Worm (Caenorhabditis elegans): ENCODE results near the gene glb-32.

glb-32 gene

ce11 chrV:5113654-5114053 lies 24.3 kb upstream of the glb-32 start, which contains the start of gene C04F5.8:
TSS of gene C04F5.8 (minus strand) at chrV:5113754.
- no peak for TF ChIP-seq pes-1 (GFP tag; IDR thresholded peaks at IDR 0.05)
- no peak for TF ChIP-seq ets-7 (tag; optimal IDR thresholded peaks at IDR 0.05)
- TF ChIP-seq tbx-37 (GFP tag; conservative IDR thresholded peaks at IDR 0.05), result no peak
- TF ChIP-seq ceh-13 (GFP tag; optimal IDR thresholded peaks at IDR 0.05), result no peak
- no peak for TF ChIP-seq B0310.2 (tag; optimal IDR thresholded peaks at IDR 0.05)
- TF ChIP-seq hnd-1 (tag; optimal IDR thresholded peaks at IDR 0.05), result no peak
- no peak for TF ChIP-seq ama-1 (optimal IDR thresholded peaks at IDR 0.05)
- no peak for TF ChIP-seq hmbx-1 (tag; optimal IDR thresholded peaks at IDR 0.05)
- no peak for TF ChIP-seq F13C5.2 (tag; optimal IDR thresholded peaks at IDR 0.05)
- no peak for TF ChIP-seq flt-1 (GFP tag; IDR thresholded peaks at IDR 0.05)
- TF ChIP-seq tbx-11 (GFP tag; IDR thresholded peaks at IDR 0.05), result no peak
- TF ChIP-seq tra-4 (tag; optimal IDR thresholded peaks at IDR 0.05), result no peak

DNA sequence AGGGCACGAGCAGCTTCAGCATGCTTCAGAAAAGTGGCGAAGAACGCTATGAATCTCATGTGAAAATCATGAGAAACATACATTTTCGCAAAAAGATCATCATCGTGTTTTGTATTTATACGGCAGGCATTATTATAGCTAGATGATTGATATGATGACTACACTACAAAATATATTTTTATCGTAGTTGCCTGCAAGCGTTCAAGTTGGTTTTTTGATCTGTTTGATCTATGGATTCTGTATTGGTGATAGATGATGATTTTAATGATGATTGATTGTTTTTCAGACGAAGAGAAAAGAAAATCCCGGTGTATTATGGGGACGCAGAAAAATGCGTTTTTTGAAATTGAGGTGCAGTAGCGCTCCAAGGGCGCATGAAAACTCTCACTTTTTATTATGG lies 21.3 kb upstream of the glb-32 start, which contains the start of gene ugt-63:
Gene ugt-63 (minus strand): TSS at position 89 of the 400 bp plus-strand sequence.
- TF ChIP-seq aly-1 (tag; optimal IDR thresholded peaks at IDR 0.05), result no peak

DNA sequence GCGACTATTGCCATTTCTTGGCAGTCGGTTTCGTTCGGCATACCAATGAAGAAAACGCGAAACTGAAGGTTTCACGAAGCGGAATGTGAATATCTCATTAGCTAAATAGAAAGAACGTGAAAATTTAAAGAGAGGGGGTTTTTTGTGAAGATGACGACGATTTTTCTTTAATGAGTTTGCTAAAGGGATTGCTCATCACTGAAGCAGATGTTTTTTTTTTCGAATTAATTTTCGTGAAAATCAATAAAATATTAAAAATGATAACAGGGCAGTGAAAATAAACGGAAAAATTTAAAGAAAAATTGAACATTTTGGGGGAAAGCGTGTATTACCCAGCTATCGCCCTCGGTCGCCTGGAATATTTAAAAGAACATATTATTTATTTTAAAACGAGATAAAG lies 18.5 kb upstream of the glb-32 start, which contains the start of gene srab-3:
Gene srab-3 (minus strand): TSS at position 101 of the 400 bp plus-strand sequence.
- TF ChIP-seq hmg-4 (GFP tag; optimal IDR thresholded peaks at IDR 0.05), result no peak
- TF ChIP-seq ets-7 (tag; optimal IDR thresholded peaks at IDR 0.05), result no peak
- no peak for TF ChIP-seq ceh-36 (tag; optimal IDR thresholded peaks at IDR 0.05)
- TF ChIP-seq B0310.2 (tag; optimal IDR thresholded peaks at IDR 0.05), result no peak
- no peak for TF ChIP-seq tbx-37 (GFP tag; conservative IDR thresholded peaks at IDR 0.05)
- no peak for TF ChIP-seq sea-1 (GFP tag; conservative IDR thresholded peaks at IDR 0.05)
- TF ChIP-seq scrt-1 (GFP tag; IDR thresholded peaks at IDR 0.05), result no peak
- no peak for TF ChIP-seq hmbx-1 (tag; optimal IDR thresholded peaks at IDR 0.05)
- no peak for TF ChIP-seq flt-1 (GFP tag; IDR thresholded peaks at IDR 0.05)
- TF ChIP-seq ceh-13 (GFP tag; optimal IDR thresholded peaks at IDR 0.05), result no peak
- TF ChIP-seq aly-1 (tag; optimal IDR thresholded peaks at IDR 0.05), result no peak

DNA sequence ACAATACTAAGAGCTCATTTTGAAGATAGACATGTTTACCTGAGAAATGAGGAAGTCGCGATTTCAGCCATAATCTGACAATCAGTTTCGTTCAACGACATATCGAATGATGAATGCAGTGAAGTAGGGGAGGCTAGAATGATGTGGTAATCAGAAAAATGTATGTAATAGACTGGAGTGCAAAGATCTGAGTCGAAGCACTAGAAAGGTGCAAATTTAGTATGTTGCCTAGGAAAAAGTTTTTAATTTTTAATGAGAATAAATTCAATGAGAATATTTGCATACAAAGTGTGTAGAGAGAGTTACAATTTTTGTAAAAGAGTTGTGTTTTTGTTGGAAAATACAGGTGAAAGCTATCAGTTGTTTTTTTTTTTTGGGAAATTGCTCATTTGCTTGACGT lies 15.6 kb upstream of the glb-32 start, which contains the start of gene srab-2:
Gene srab-2 (minus strand): TSS at position 101 of the 400 bp plus-strand sequence.
- no peak for TF ChIP-seq scrt-1 (GFP tag; IDR thresholded peaks at IDR 0.05)

DNA sequence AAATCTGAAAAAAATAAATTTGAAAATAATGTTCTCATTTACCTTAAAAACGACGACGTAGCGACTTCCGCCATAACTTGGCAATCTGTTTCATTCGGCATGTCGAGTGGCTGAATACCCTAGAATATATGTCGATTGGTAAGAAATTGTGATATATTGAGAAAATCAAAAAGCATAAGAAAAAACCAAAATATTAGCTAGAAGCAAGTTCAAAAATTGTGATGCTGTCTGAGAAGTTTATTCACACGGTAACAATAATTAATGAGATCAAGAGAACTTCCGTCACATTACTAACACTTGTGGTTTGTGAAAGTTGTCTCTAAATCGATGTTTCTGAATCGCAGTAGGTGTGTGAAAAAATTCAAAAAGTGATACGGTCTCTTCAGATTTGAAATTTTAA lies 12.7 kb upstream of the glb-32 start, which contains the start of gene srab-1:
Gene srab-1 (minus strand): TSS at position 101 of the 400 bp plus-strand sequence.
- TF ChIP-seq ceh-36 (tag; optimal IDR thresholded peaks at IDR 0.05), result no peak
- no peak for TF ChIP-seq ets-7 (tag; optimal IDR thresholded peaks at IDR 0.05)
- no peak for TF ChIP-seq tbx-11 (GFP tag; IDR thresholded peaks at IDR 0.05)
- no peak for TF ChIP-seq ama-1 (optimal IDR thresholded peaks at IDR 0.05)
- no peak for TF ChIP-seq pes-1 (GFP tag; IDR thresholded peaks at IDR 0.05)
- no peak for TF ChIP-seq hnd-1 (tag; optimal IDR thresholded peaks at IDR 0.05)
- no peak for TF ChIP-seq tbx-37 (GFP tag; conservative IDR thresholded peaks at IDR 0.05)

DNA sequence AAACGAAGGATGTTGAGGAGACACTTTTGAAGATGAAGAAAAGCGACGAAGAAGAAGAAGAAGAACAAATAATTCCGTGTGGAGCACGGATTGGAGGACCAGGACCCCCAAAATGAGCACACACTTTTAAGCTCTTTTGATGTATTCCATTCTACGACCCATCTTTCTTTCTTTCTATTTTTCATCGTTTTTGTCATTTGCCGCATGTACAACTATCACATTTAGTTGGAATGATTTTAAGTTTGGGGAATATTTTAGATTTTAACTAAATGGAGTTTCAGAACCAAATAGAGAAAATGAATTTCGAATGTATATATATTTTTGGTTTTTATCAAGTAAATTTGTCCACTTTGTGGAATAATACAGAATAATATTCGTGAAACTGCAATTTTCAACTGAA lies 9.6 kb upstream of the glb-32 start, which contains the start of gene unc-46:
Gene unc-46 (minus strand): TSS at position 101 of the 400 bp plus-strand sequence.
- TF ChIP-seq F13C5.2 (tag; optimal IDR thresholded peaks at IDR 0.05) (no peak), B0310.2 (tag; optimal IDR thresholded peaks at IDR 0.05) (no peak), ceh-36 (tag; optimal IDR thresholded peaks at IDR 0.05) (no peak), scrt-1 (GFP tag; IDR thresholded peaks at IDR 0.05) (no peak), pes-1 (GFP tag; IDR thresholded peaks at IDR 0.05) (no peak), hmbx-1 (tag; optimal IDR thresholded peaks at IDR 0.05) (no peak), ama-1 (optimal IDR thresholded peaks at IDR 0.05) (no peak), tra-4 (tag; optimal IDR thresholded peaks at IDR 0.05) (no peak), aly-1 (tag; optimal IDR thresholded peaks at IDR 0.05) (no peak), tbx-11 (GFP tag; IDR thresholded peaks at IDR 0.05) (no peak)

DNA sequence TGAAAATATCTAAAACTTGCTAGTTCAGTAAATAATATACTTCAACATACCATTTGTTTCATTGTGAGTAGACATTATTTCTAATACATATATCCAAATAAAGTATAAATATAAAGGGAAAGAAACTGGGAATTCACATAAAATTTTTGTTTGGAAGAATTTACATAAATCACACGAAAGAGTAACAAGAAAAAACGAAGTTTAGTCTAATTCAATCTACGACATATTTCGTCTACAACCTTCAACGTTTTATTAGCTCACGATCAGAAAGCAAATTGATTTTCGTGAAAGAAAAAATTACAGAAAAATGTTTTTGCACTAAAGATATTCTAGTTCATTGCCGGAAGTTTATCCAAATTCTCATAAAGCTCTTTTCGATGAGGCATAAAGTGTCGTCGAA lies 7.7 kb upstream of the glb-32 start, which contains the start of gene C04F5.2:
Gene C04F5.2 (minus strand): TSS at position 101 of the 400 bp plus-strand sequence.
- no peak for TF ChIP-seq ama-1 (optimal IDR thresholded peaks at IDR 0.05)
- TF ChIP-seq ceh-36 (tag; optimal IDR thresholded peaks at IDR 0.05), result no peak
- TF ChIP-seq ceh-13 (GFP tag; optimal IDR thresholded peaks at IDR 0.05), result no peak
- no peak for TF ChIP-seq aly-1 (tag; optimal IDR thresholded peaks at IDR 0.05)
- TF ChIP-seq tbx-11 (GFP tag; IDR thresholded peaks at IDR 0.05), result no peak
- TF ChIP-seq hnd-1 (tag; optimal IDR thresholded peaks at IDR 0.05), result no peak
- no peak for TF ChIP-seq scrt-1 (GFP tag; IDR thresholded peaks at IDR 0.05)
- no peak for TF ChIP-seq sea-1 (GFP tag; conservative IDR thresholded peaks at IDR 0.05)
- no peak for TF ChIP-seq tra-4 (tag; optimal IDR thresholded peaks at IDR 0.05)
- no peak for TF ChIP-seq tbx-37 (GFP tag; conservative IDR thresholded peaks at IDR 0.05)
- TF ChIP-seq pes-1 (GFP tag; IDR thresholded peaks at IDR 0.05), result no peak
- no peak for TF ChIP-seq F13C5.2 (tag; optimal IDR thresholded peaks at IDR 0.05)
- no peak for TF ChIP-seq hmbx-1 (tag; optimal IDR thresholded peaks at IDR 0.05)
- TF ChIP-seq flt-1 (GFP tag; IDR thresholded peaks at IDR 0.05), result no peak
- TF ChIP-seq ets-7 (tag; optimal IDR thresholded peaks at IDR 0.05), result no peak

- TF ChIP-seq hmbx-1 (tag; optimal IDR thresholded peaks at IDR 0.05) (no peak), ama-1 (optimal IDR thresholded peaks at IDR 0.05) (no peak)
Observed at ce11 chrV:5090386-5090785, 1.0 kb upstream of the glb-32 start.

- TF ChIP-seq aly-1 (tag; optimal IDR thresholded peaks at IDR 0.05) (no peak), hnd-1 (tag; optimal IDR thresholded peaks at IDR 0.05) (no peak), ets-7 (tag; optimal IDR thresholded peaks at IDR 0.05) (no peak), ama-1 (optimal IDR thresholded peaks at IDR 0.05) (no peak), F13C5.2 (tag; optimal IDR thresholded peaks at IDR 0.05) (no peak), ceh-36 (tag; optimal IDR thresholded peaks at IDR 0.05) (no peak), tra-4 (tag; optimal IDR thresholded peaks at IDR 0.05) (no peak), sea-1 (GFP tag; conservative IDR thresholded peaks at IDR 0.05) (no peak)
Observed at ce11 chrV:5088311-5088710, 1.0 kb downstream of the glb-32 start.
